Worm (Caenorhabditis elegans) whole organism, L1 larva: Measurements from ENCODE around the gene H25P19.1.
A peak's percentile ranks its signal among the peaks of the same experiment; 100 is the strongest.

ENCODE experiments used
- C04F5.9 ChIP-seq: sonication (generic microtip); optimal IDR thresholded peaks from 2 replicates; lab custom pipeline; 2016; ENCODE audit warnings: missing genetic modification characterization, missing compliant biosample characterization
- C16A3.4 ChIP-seq: fragments of 150-350 bp; optimal IDR thresholded peaks from 2 replicates; lab custom pipeline; 2014; ENCODE audit warnings: missing biosample characterization, missing genetic modification characterization
- F16B12.6 ChIP-seq: fragments of 150-350 bp; optimal IDR thresholded peaks from 2 replicates; lab custom pipeline; 2014; ENCODE audit warnings: missing biosample characterization, missing genetic modification characterization
- Y116A8C.19 ChIP-seq: sonication (generic microtip); optimal IDR thresholded peaks from 2 replicates; lab custom pipeline; 2016; ENCODE audit warnings: missing compliant biosample characterization, missing genetic modification characterization, borderline replicate concordance
- aha-1 ChIP-seq: fragments of 150-350 bp; optimal IDR thresholded peaks from 2 replicates; lab custom pipeline; 2014; ENCODE audit warnings: missing biosample characterization, missing genetic modification characterization
- aly-2 ChIP-seq: fragments of 150-350 bp; optimal IDR thresholded peaks from 2 replicates; lab custom pipeline; 2014; ENCODE audit warnings: missing biosample characterization, missing genetic modification characterization
- ama-1 ChIP-seq: fragments of 150-350 bp; optimal IDR thresholded peaks from 2 replicates; lab custom pipeline; 2014
- ceh-63 ChIP-seq: fragments of 200-800 bp; sonication (Bioruptor generic); optimal IDR thresholded peaks from 2 replicates; lab custom pipeline; 2018; ENCODE audit warnings: mild to moderate bottlenecking, missing genetic modification characterization, missing compliant biosample characterization
- ceh-8 ChIP-seq: fragments of 200-800 bp; sonication (Bioruptor generic); optimal IDR thresholded peaks from 2 replicates; lab custom pipeline; 2018; ENCODE audit warnings: mild to moderate bottlenecking, missing genetic modification characterization, moderate library complexity, missing compliant biosample characterization
- ceh-88 ChIP-seq: fragments of 200-800 bp; sonication (Bioruptor generic); IDR thresholded peaks from 2 replicates; pipeline ENCODE4 v1.3.6; 2022; ENCODE audit warnings: missing genetic modification characterization, missing compliant biosample characterization
- ces-1 ChIP-seq: fragments of 150-350 bp; optimal IDR thresholded peaks from 2 replicates; lab custom pipeline; 2014; ENCODE audit warnings: missing biosample characterization, missing genetic modification reagents, missing genetic modification characterization
- dpl-1 ChIP-seq, 3 experiments: fragments of 150-350 bp in 2 of 3; sonication (generic microtip) in 1 of 3; optimal IDR thresholded peaks; 2 replicates each; lab custom pipeline; 2014 to 2017; ENCODE audit warnings: missing biosample characterization in 3 of 3, missing genetic modification characterization in 3 of 3, missing genetic modification reagents in 3 of 3
- efl-1 ChIP-seq, 4 experiments: fragments of 150-350 bp; optimal IDR thresholded peaks in 3 of 4; peaks in 1 of 4; 1 replicate in 1 of 4; 2 replicates in 3 of 4; lab custom pipeline; 2014; ENCODE audit warnings: missing biosample characterization in 2 of 4, missing genetic modification characterization in 2 of 4, missing genetic modification reagents in 2 of 4
- efl-3 ChIP-seq: fragments of 200-800 bp; sonication (Bioruptor generic); optimal IDR thresholded peaks from 2 replicates; lab custom pipeline; 2018; ENCODE audit warnings: mild to moderate bottlenecking, missing genetic modification characterization, missing compliant biosample characterization
- egl-13 ChIP-seq: sonication (generic microtip); optimal IDR thresholded peaks from 2 replicates; lab custom pipeline; 2016; ENCODE audit warnings: missing genotype, missing genetic modification reagents, missing genetic modification characterization, missing compliant biosample characterization
- elt-2 ChIP-seq: sonication (generic microtip); optimal IDR thresholded peaks from 2 replicates; lab custom pipeline; 2016; ENCODE audit warnings: missing genetic modification characterization, mild to moderate bottlenecking, inconsistent platforms, missing compliant biosample characterization, missing genetic modification reagents
- ets-5 ChIP-seq: fragments of 200-800 bp; sonication (Bioruptor generic); IDR thresholded peaks from 2 replicates; pipeline ENCODE4 v1.3.6; 2022; ENCODE audit warnings: missing genetic modification characterization, missing compliant biosample characterization
- fkh-10 ChIP-seq: sonication (generic microtip); optimal IDR thresholded peaks from 2 replicates; lab custom pipeline; 2017; ENCODE audit warnings: missing biosample characterization, missing genetic modification reagents, missing genetic modification characterization
- fkh-8 ChIP-seq: sonication (generic microtip); optimal IDR thresholded peaks from 2 replicates; lab custom pipeline; 2016; ENCODE audit warnings: mild to moderate bottlenecking, missing genetic modification characterization, missing compliant biosample characterization
- grh-1 ChIP-seq: fragments of 200-800 bp; sonication (Bioruptor generic); IDR thresholded peaks from 2 replicates; pipeline ENCODE4 v1.3.6; 2022; ENCODE audit warnings: missing genetic modification reagents, missing genetic modification characterization, missing compliant biosample characterization
- hlh-17 ChIP-seq: fragments of 200-800 bp; sonication (Bioruptor generic); optimal IDR thresholded peaks from 2 replicates; lab custom pipeline; 2018; ENCODE audit warnings: missing genetic modification characterization, mild to moderate bottlenecking, missing compliant biosample characterization, moderate library complexity, borderline replicate concordance
- irx-1 ChIP-seq: sonication (generic microtip); optimal IDR thresholded peaks from 2 replicates; lab custom pipeline; 2016; ENCODE audit warnings: missing genetic modification characterization, missing compliant biosample characterization
- jun-1 ChIP-seq: fragments of 150-350 bp; optimal IDR thresholded peaks from 2 replicates; lab custom pipeline; 2014; ENCODE audit warnings: missing biosample characterization, missing genetic modification reagents, missing genetic modification characterization
- lin-13 ChIP-seq: fragments of 150-350 bp; optimal IDR thresholded peaks from 2 replicates; lab custom pipeline; 2014; ENCODE audit warnings: missing biosample characterization, missing genetic modification reagents, missing genetic modification characterization
- lin-15B ChIP-seq: fragments of 150-350 bp; sonication (generic microtip); optimal IDR thresholded peaks from 3 replicates; lab custom pipeline; 2014; ENCODE audit warnings: missing biosample characterization, missing genetic modification characterization
- lsy-2 ChIP-seq, 2 experiments: fragments of 150-350 bp; optimal IDR thresholded peaks; 2 replicates each; lab custom pipeline; 2014; ENCODE audit warnings: missing biosample characterization in 2 of 2, missing genetic modification characterization in 2 of 2
- mef-2 ChIP-seq: fragments of 150-350 bp; optimal IDR thresholded peaks from 2 replicates; lab custom pipeline; 2014; ENCODE audit warnings: missing biosample characterization, missing genetic modification characterization
- nhr-11 ChIP-seq: fragments of 150-350 bp; optimal IDR thresholded peaks from 2 replicates; lab custom pipeline; 2014; ENCODE audit warnings: missing biosample characterization, missing genetic modification characterization
- nhr-12 ChIP-seq: sonication (generic microtip); optimal IDR thresholded peaks from 2 replicates; lab custom pipeline; 2017; ENCODE audit warnings: missing biosample characterization, missing genetic modification characterization
- nhr-19 ChIP-seq: fragments of 200-800 bp; sonication (Bioruptor generic); conservative IDR thresholded peaks from 2 replicates; pipeline ENCODE4 v1.3.6; 2022; ENCODE audit warnings: missing genetic modification characterization, missing compliant biosample characterization
- nhr-20 ChIP-seq: sonication (generic microtip); optimal IDR thresholded peaks from 2 replicates; lab custom pipeline; 2016; ENCODE audit warnings: mild to moderate bottlenecking, missing genetic modification characterization, missing compliant biosample characterization
- nhr-237 ChIP-seq: fragments of 150-350 bp; optimal IDR thresholded peaks from 2 replicates; lab custom pipeline; 2014; ENCODE audit warnings: missing biosample characterization, missing genetic modification characterization
- nhr-76 ChIP-seq: sonication (generic microtip); optimal IDR thresholded peaks from 2 replicates; lab custom pipeline; 2017; ENCODE audit warnings: missing biosample characterization, missing genetic modification characterization
- nhr-77 ChIP-seq: fragments of 150-350 bp; optimal IDR thresholded peaks from 2 replicates; lab custom pipeline; 2014; ENCODE audit warnings: missing biosample characterization, missing genetic modification characterization
- nhr-84 ChIP-seq: sonication (generic microtip); optimal IDR thresholded peaks from 2 replicates; lab custom pipeline; 2017; ENCODE audit warnings: missing biosample characterization, missing genetic modification characterization
- nhr-90 ChIP-seq: sonication (generic microtip); optimal IDR thresholded peaks from 2 replicates; lab custom pipeline; 2016; ENCODE audit warnings: mild to moderate bottlenecking, missing genetic modification characterization, missing compliant biosample characterization; ENCODE audit not compliant: poor library complexity
- pqm-1 ChIP-seq: sonication (generic microtip); optimal IDR thresholded peaks from 3 replicates; lab custom pipeline; 2017; ENCODE audit warnings: missing biosample characterization, missing genetic modification characterization
- rnt-1 ChIP-seq: sonication (generic microtip); optimal IDR thresholded peaks from 2 replicates; lab custom pipeline; 2016; ENCODE audit warnings: mild to moderate bottlenecking, missing genetic modification characterization, moderate library complexity, missing compliant biosample characterization
- skn-1 ChIP-seq: fragments of 150-350 bp; optimal IDR thresholded peaks from 2 replicates; lab custom pipeline; 2014; ENCODE audit warnings: missing biosample characterization, missing genetic modification characterization
- snpc-4 ChIP-seq: fragments of 150-350 bp; optimal IDR thresholded peaks from 2 replicates; lab custom pipeline; 2014; ENCODE audit warnings: missing biosample characterization, missing genetic modification characterization
- sox-4 ChIP-seq: sonication (generic microtip); optimal IDR thresholded peaks from 2 replicates; lab custom pipeline; 2016; ENCODE audit warnings: missing genetic modification characterization, missing compliant biosample characterization
- sup-37 ChIP-seq: fragments of 200-800 bp; sonication (Bioruptor generic); optimal IDR thresholded peaks from 2 replicates; lab custom pipeline; 2018; ENCODE audit warnings: mild to moderate bottlenecking, missing genetic modification characterization, missing compliant biosample characterization
- swsn-7 ChIP-seq: sonication (generic microtip); optimal IDR thresholded peaks from 2 replicates; lab custom pipeline; 2016; ENCODE audit warnings: missing genetic modification characterization, missing compliant biosample characterization
- tbx-2 ChIP-seq: sonication (generic microtip); optimal IDR thresholded peaks from 2 replicates; lab custom pipeline; 2016; ENCODE audit warnings: missing genetic modification characterization, missing compliant biosample characterization
- tlp-1 ChIP-seq: fragments of 150-350 bp; optimal IDR thresholded peaks from 2 replicates; lab custom pipeline; 2014; ENCODE audit warnings: missing biosample characterization, missing genetic modification characterization
- unc-130 ChIP-seq: fragments of 150-350 bp; optimal IDR thresholded peaks from 2 replicates; lab custom pipeline; 2017; ENCODE audit warnings: missing biosample characterization, missing genetic modification characterization, inconsistent platforms
- unc-62 ChIP-seq: fragments of 150-350 bp; optimal IDR thresholded peaks from 2 replicates; lab custom pipeline; 2014; ENCODE audit warnings: missing biosample characterization, missing genetic modification reagents, missing genetic modification characterization
- unc-86 ChIP-seq: sonication (generic microtip); optimal IDR thresholded peaks from 2 replicates; lab custom pipeline; 2016; ENCODE audit warnings: missing genetic modification characterization, missing compliant biosample characterization
- unc-98 ChIP-seq: fragments of 200-800 bp; sonication (Bioruptor generic); IDR thresholded peaks from 2 replicates; pipeline ENCODE4 v1.3.6; 2022; ENCODE audit warnings: missing genetic modification characterization, missing compliant biosample characterization
- vab-15 ChIP-seq: sonication (generic microtip); optimal IDR thresholded peaks from 2 replicates; lab custom pipeline; 2017; ENCODE audit warnings: missing genotype, mild to moderate bottlenecking, missing genetic modification characterization, missing compliant biosample characterization
- xbp-1 ChIP-seq: sonication (generic microtip); optimal IDR thresholded peaks from 2 replicates; lab custom pipeline; 2016; ENCODE audit warnings: missing genetic modification characterization, missing compliant biosample characterization
- zag-1 ChIP-seq: fragments of 150-350 bp; optimal IDR thresholded peaks from 2 replicates; lab custom pipeline; 2014; ENCODE audit warnings: missing biosample characterization, missing genetic modification characterization

H25P19.1 gene

ce11 chrV:727484-728351 lies 40.2 kb downstream of the H25P19.1 start, which contains the start of the genes icl-1 and srh-2 (continued):
- TF ChIP-seq pqm-1 (tag; lab: Kevin White, UChicago) (no peak), ama-1 (peak; percentile 89), nhr-237 (no peak), xbp-1 (tag; lab: Kevin White, UChicago) (peak; percentile 45), efl-1 (optimal IDR thresholded peaks at IDR 0.05; lab: Kevin White, UChicago) (peak; percentile 40 to 49), efl-1 (GFP tag; optimal IDR thresholded peaks at IDR 0.05 in 1 of 2; lab: Kevin White, UChicago) (peak in 1 of 2 experiments; percentile 91), nhr-19 (GFP tag; lab: Robert Waterston, UW) (peak; percentile 93), unc-62 (no peak), vab-15 (tag; lab: Kevin White, UChicago) (peak; percentile 52), sox-4 (tag; lab: Kevin White, UChicago) (peak; percentile 32), fkh-8 (tag; lab: Kevin White, UChicago) (no peak), rnt-1 (tag; lab: Kevin White, UChicago) (peak; percentile 88), nhr-90 (peak; percentile 76), unc-86 (tag; lab: Kevin White, UChicago) (no peak), tbx-2 (tag; lab: Kevin White, UChicago) (peak; percentile 73), ceh-63 (GFP tag; lab: Kevin White, UChicago) (peak; percentile 54), sup-37 (GFP tag; lab: Kevin White, UChicago) (peak; percentile 59), fkh-10 (no peak), jun-1 (peak; percentile 15), hlh-17 (GFP tag; lab: Kevin White, UChicago) (peak; percentile 41), ets-5 (GFP tag; lab: Robert Waterston, UW) (no peak), unc-98 (GFP tag; lab: Robert Waterston, UW) (no peak), lsy-2 (tag; optimal IDR thresholded peaks at IDR 0.05; lab: Kevin White, UChicago) (peak; percentile 31 to 55), snpc-4 (tag; lab: Kevin White, UChicago) (no peak), dpl-1 (GFP tag; optimal IDR thresholded peaks at IDR 0.05; lab: Kevin White, UChicago) (peak in 2 of 3 experiments; percentile 19 to 26), nhr-11 (tag; lab: Kevin White, UChicago) (no peak), nhr-77 (tag; lab: Kevin White, UChicago) (peak; percentile 29), C16A3.4 (peak; percentile 74), zag-1 (no peak), elt-2 (peak; percentile 67), nhr-76 (tag; lab: Kevin White, UChicago) (no peak), nhr-84 (no peak), efl-3 (GFP tag; lab: Kevin White, UChicago) (no peak), aly-2 (tag; lab: Kevin White, UChicago) (no peak), lin-13 (GFP tag; lab: Kevin White, UChicago) (peak; percentile 38), Y116A8C.19 (tag; lab: Kevin White, UChicago) (no peak), tlp-1 (no peak), nhr-12 (tag; lab: Kevin White, UChicago) (no peak), ces-1 (GFP tag; lab: Kevin White, UChicago) (no peak), skn-1 (tag; lab: Kevin White, UChicago) (no peak), lin-15B (tag; lab: Kevin White, UChicago) (no peak), C04F5.9 (tag; lab: Kevin White, UChicago) (peak; percentile 49), egl-13 (tag; lab: Kevin White, UChicago) (no peak), unc-130 (tag; lab: Kevin White, UChicago) (peak; percentile 74), swsn-7 (tag; lab: Kevin White, UChicago) (peak; percentile 68), ceh-88 (GFP tag; lab: Robert Waterston, UW) (peak; percentile 67), grh-1 (GFP tag; lab: Robert Waterston, UW) (no peak), aha-1 (tag; lab: Kevin White, UChicago) (no peak), mef-2 (tag; lab: Kevin White, UChicago) (no peak), nhr-20 (tag; lab: Kevin White, UChicago) (peak; percentile 85), irx-1 (tag; lab: Kevin White, UChicago) (peak; percentile 14), ceh-8 (GFP tag; lab: Kevin White, UChicago) (no peak), F16B12.6 (tag; lab: Kevin White, UChicago) (no peak)
